Worm (Caenorhabditis elegans) whole organism, L3 larva: Measurements from ENCODE around the gene W03B1.9.

Source experiments
- aly-2 ChIP-seq: fragments of 150-350 bp; optimal IDR thresholded peaks from 2 replicates; lab custom pipeline; 2014; ENCODE audit warnings: missing biosample characterization, missing genetic modification characterization
- ceh-82 ChIP-seq: fragments of 150-350 bp; optimal IDR thresholded peaks from 2 replicates; lab custom pipeline; 2014; ENCODE audit warnings: missing biosample characterization, missing genetic modification characterization
- fos-1 ChIP-seq: fragments of 150-350 bp; optimal IDR thresholded peaks from 2 replicates; lab custom pipeline; 2014; ENCODE audit warnings: missing biosample characterization, missing genetic modification characterization
- lin-15B ChIP-seq: fragments of 150-350 bp; optimal IDR thresholded peaks from 2 replicates; lab custom pipeline; 2014; ENCODE audit warnings: missing biosample characterization, missing genetic modification characterization
- mdl-1 ChIP-seq: fragments of 150-350 bp; optimal IDR thresholded peaks from 2 replicates; lab custom pipeline; 2014; ENCODE audit warnings: missing biosample characterization, missing genetic modification characterization
- nhr-11 ChIP-seq: fragments of 150-350 bp; optimal IDR thresholded peaks from 2 replicates; lab custom pipeline; 2014; ENCODE audit warnings: missing biosample characterization, missing genetic modification characterization
- ztf-11 ChIP-seq: fragments of 150-350 bp; optimal IDR thresholded peaks from 2 replicates; lab custom pipeline; 2014; ENCODE audit warnings: missing biosample characterization, missing genetic modification characterization

ce11 chrIV:4399418-4400136 lies 42.8 kb upstream of the W03B1.9 start:
- TF ChIP-seq mdl-1 (no peak), ceh-82 (tag; lab: Kevin White, UChicago) (no peak), ztf-11 (no peak), aly-2 (tag; lab: Kevin White, UChicago) (no peak), fos-1 (tag; lab: Kevin White, UChicago) (no peak), lin-15B (tag; lab: Kevin White, UChicago) (no peak), nhr-11 (no peak)
